Worm (Caenorhabditis elegans) whole organism, young adult: ENCODE measurements around the gene T22C8.1.

Experiments used
- B0035.1 ChIP-seq: sonication (generic microtip); optimal IDR thresholded peaks from 2 replicates; lab custom pipeline; 2016; ENCODE audit warnings: missing genetic modification characterization, mild to moderate bottlenecking, missing compliant biosample characterization, missing genotype, missing genetic modification reagents
- B0336.3 ChIP-seq: fragments of 200-800 bp; sonication (Bioruptor generic); IDR thresholded peaks from 2 replicates; pipeline ENCODE4 v1.3.6; 2022; ENCODE audit warnings: missing genetic modification characterization, missing compliant biosample characterization
- C17E4.6 ChIP-seq: fragments of 200-800 bp; sonication (Bioruptor generic); IDR thresholded peaks from 2 replicates; pipeline ENCODE4 v1.3.6; 2022; ENCODE audit warnings: missing genetic modification reagents, missing genetic modification characterization, missing compliant biosample characterization
- F10E7.11 ChIP-seq: sonication (generic microtip); optimal IDR thresholded peaks from 2 replicates; lab custom pipeline; 2017; ENCODE audit warnings: mild to moderate bottlenecking, missing genetic modification characterization, moderate library complexity, missing compliant biosample characterization
- F33H1.4 ChIP-seq: fragments of 200-800 bp; sonication (Bioruptor generic); IDR thresholded peaks from 2 replicates; pipeline ENCODE4 v1.3.6; 2022; ENCODE audit warnings: missing genetic modification reagents, missing genetic modification characterization, missing compliant biosample characterization
- F37B4.10 ChIP-seq: fragments of 200-800 bp; sonication (Bioruptor generic); IDR thresholded peaks from 2 replicates; pipeline ENCODE4 v1.3.6; 2022; ENCODE audit warnings: missing genetic modification characterization, missing compliant biosample characterization
- F39B2.1 ChIP-seq: fragments of 200-800 bp; sonication (Bioruptor generic); IDR thresholded peaks from 2 replicates; pipeline ENCODE4 v1.3.6; 2022; ENCODE audit warnings: missing genetic modification reagents, missing genetic modification characterization, missing compliant biosample characterization
- T26A5.8 ChIP-seq: sonication (generic microtip); optimal IDR thresholded peaks from 2 replicates; lab custom pipeline; 2016; ENCODE audit warnings: missing genetic modification characterization, missing compliant biosample characterization
- Y53F4B.3 ChIP-seq: fragments of 200-800 bp; sonication (Bioruptor generic); IDR thresholded peaks from 2 replicates; pipeline ENCODE4 v1.3.6; 2022; ENCODE audit warnings: missing genetic modification reagents, missing genetic modification characterization, missing compliant biosample characterization
- Y53G8AR.9 ChIP-seq: fragments of 200-800 bp; sonication (Bioruptor generic); conservative IDR thresholded peaks from 2 replicates; pipeline ENCODE4 v1.3.6; 2022; ENCODE audit warnings: missing genetic modification reagents, missing genetic modification characterization, missing compliant biosample characterization
- akir-1 ChIP-seq: fragments of 200-800 bp; sonication (Bioruptor generic); optimal IDR thresholded peaks from 2 replicates; lab custom pipeline; 2018; ENCODE audit warnings: mild to moderate bottlenecking, missing genetic modification characterization, moderate library complexity, missing compliant biosample characterization
- ama-1 ChIP-seq, 3 experiments: fragments of 150-350 bp in 1 of 3; sonication (generic microtip) in 2 of 3; optimal IDR thresholded peaks; 2 replicates each; lab custom pipeline; 2014 to 2018; ENCODE audit warnings: missing biosample characterization in 2 of 3, missing genetic modification characterization in 2 of 3, missing genetic modification reagents in 2 of 3
- aptf-3 ChIP-seq: fragments of 200-800 bp; sonication (Bioruptor generic); IDR thresholded peaks from 2 replicates; pipeline ENCODE4 v1.3.6; 2022; ENCODE audit warnings: missing genetic modification characterization, missing compliant biosample characterization
- athp-1 ChIP-seq: sonication (generic microtip); optimal IDR thresholded peaks from 2 replicates; lab custom pipeline; 2017; ENCODE audit warnings: mild to moderate bottlenecking, missing genetic modification characterization, missing compliant biosample characterization
- attf-6 ChIP-seq: fragments of 200-800 bp; sonication (Bioruptor generic); IDR thresholded peaks from 2 replicates; pipeline ENCODE4 v1.3.6; 2022; ENCODE audit warnings: missing genetic modification reagents, missing genetic modification characterization, missing compliant biosample characterization
- bed-1 ChIP-seq: fragments of 200-800 bp; sonication (Bioruptor generic); IDR thresholded peaks from 2 replicates; pipeline ENCODE4 v1.3.6; 2022; ENCODE audit warnings: missing genetic modification reagents, missing genetic modification characterization, missing compliant biosample characterization
- ccch-3 ChIP-seq: fragments of 200-800 bp; sonication (Bioruptor generic); optimal IDR thresholded peaks from 2 replicates; lab custom pipeline; 2018; ENCODE audit warnings: mild to moderate bottlenecking, missing genetic modification characterization, missing compliant biosample characterization
- cebp-1 ChIP-seq, 2 experiments: fragments of 200-800 bp in 1 of 2; sonication (Bioruptor generic) in 1 of 2; sonication (generic microtip) in 1 of 2; IDR thresholded peaks in 1 of 2; optimal IDR thresholded peaks in 1 of 2; 2 replicates each; pipeline versions ENCODE4 v1.3.6 to Lab custom; 2017 to 2022; ENCODE audit warnings: missing compliant biosample characterization in 2 of 2, missing genetic modification characterization in 2 of 2, mild to moderate bottlenecking in 1 of 2, missing genetic modification reagents in 1 of 2, moderate library complexity in 1 of 2
- ceh-100 ChIP-seq: fragments of 200-800 bp; sonication (Bioruptor generic); IDR thresholded peaks from 2 replicates; pipeline ENCODE4 v1.3.6; 2022; ENCODE audit warnings: missing genetic modification reagents, missing genetic modification characterization, missing compliant biosample characterization
- ceh-27 ChIP-seq: fragments of 200-800 bp; sonication (Bioruptor generic); optimal IDR thresholded peaks from 2 replicates; lab custom pipeline; 2018; ENCODE audit warnings: mild to moderate bottlenecking, missing genetic modification characterization, moderate library complexity, missing compliant biosample characterization
- ceh-91 ChIP-seq: fragments of 200-800 bp; sonication (Bioruptor generic); IDR thresholded peaks from 2 replicates; pipeline ENCODE4 v1.3.6; 2022; ENCODE audit warnings: missing genetic modification reagents, missing genetic modification characterization, missing compliant biosample characterization
- die-1 ChIP-seq: sonication (generic microtip); optimal IDR thresholded peaks from 2 replicates; lab custom pipeline; 2016; ENCODE audit warnings: missing genotype, mild to moderate bottlenecking, missing genetic modification characterization, missing compliant biosample characterization
- dox-1 ChIP-seq: fragments of 200-800 bp; sonication (Bioruptor generic); IDR thresholded peaks from 2 replicates; pipeline ENCODE4 v1.3.6; 2022; ENCODE audit warnings: missing genetic modification reagents, missing genetic modification characterization, missing compliant biosample characterization
- dpff-1 ChIP-seq: sonication (generic microtip); optimal IDR thresholded peaks from 2 replicates; lab custom pipeline; 2017; ENCODE audit warnings: mild to moderate bottlenecking, missing genetic modification characterization, missing compliant biosample characterization
- ekl-4 ChIP-seq: fragments of 200-800 bp; sonication (Bioruptor generic); IDR thresholded peaks from 2 replicates; pipeline ENCODE4 v1.3.6; 2022; ENCODE audit warnings: missing genetic modification reagents, missing genetic modification characterization, missing compliant biosample characterization
- gei-17 ChIP-seq: fragments of 200-800 bp; sonication (Bioruptor generic); optimal IDR thresholded peaks from 2 replicates; lab custom pipeline; 2018; ENCODE audit warnings: mild to moderate bottlenecking, missing genetic modification characterization, missing compliant biosample characterization
- hlh-26 ChIP-seq: fragments of 200-800 bp; sonication (Bioruptor generic); conservative IDR thresholded peaks from 2 replicates; pipeline ENCODE4 v1.3.6; 2022; ENCODE audit warnings: missing genetic modification reagents, missing genetic modification characterization, missing compliant biosample characterization
- hmg-20 ChIP-seq: fragments of 200-800 bp; sonication (Bioruptor generic); IDR thresholded peaks from 2 replicates; pipeline ENCODE4 v1.3.6; 2022; ENCODE audit warnings: missing genetic modification reagents, missing genetic modification characterization, missing compliant biosample characterization
- lag-1 ChIP-seq: fragments of 200-800 bp; sonication (Bioruptor generic); IDR thresholded peaks from 2 replicates; pipeline ENCODE4 v1.3.6; 2022; ENCODE audit warnings: missing genetic modification reagents, missing genetic modification characterization, missing compliant biosample characterization
- let-607 ChIP-seq, 2 experiments: fragments of 200-800 bp in 1 of 2; sonication (Bioruptor generic) in 1 of 2; sonication (generic microtip) in 1 of 2; optimal IDR thresholded peaks; 2 replicates each; lab custom pipeline; 2016 to 2018; ENCODE audit warnings: mild to moderate bottlenecking in 2 of 2, missing compliant biosample characterization in 2 of 2, missing genetic modification characterization in 2 of 2, moderate library complexity in 2 of 2, missing genotype in 1 of 2
- lin-54 ChIP-seq: fragments of 200-800 bp; sonication (Bioruptor generic); optimal IDR thresholded peaks from 2 replicates; lab custom pipeline; 2018; ENCODE audit warnings: mild to moderate bottlenecking, missing genetic modification characterization, missing compliant biosample characterization
- lir-1 ChIP-seq: fragments of 200-800 bp; sonication (Bioruptor generic); conservative IDR thresholded peaks from 2 replicates; pipeline ENCODE4 v1.3.6; 2022; ENCODE audit warnings: missing genetic modification reagents, missing genetic modification characterization, missing compliant biosample characterization
- lsl-1 ChIP-seq: fragments of 200-800 bp; sonication (Bioruptor generic); optimal IDR thresholded peaks from 2 replicates; lab custom pipeline; 2018; ENCODE audit warnings: mild to moderate bottlenecking, missing genetic modification characterization, moderate library complexity, missing compliant biosample characterization
- madf-10 ChIP-seq: sonication (generic microtip); optimal IDR thresholded peaks from 2 replicates; lab custom pipeline; 2016; ENCODE audit warnings: mild to moderate bottlenecking, missing genetic modification characterization, missing compliant biosample characterization
- madf-3 ChIP-seq: fragments of 200-800 bp; sonication (Bioruptor generic); IDR thresholded peaks from 2 replicates; pipeline ENCODE4 v1.3.6; 2022; ENCODE audit warnings: missing genetic modification reagents, missing genetic modification characterization, missing compliant biosample characterization
- madf-6 ChIP-seq: fragments of 200-800 bp; sonication (Bioruptor generic); IDR thresholded peaks from 2 replicates; pipeline ENCODE4 v1.3.6; 2022; ENCODE audit warnings: missing genetic modification reagents, missing genetic modification characterization, missing compliant biosample characterization
- mes-4 ChIP-seq: sonication (generic microtip); optimal IDR thresholded peaks from 2 replicates; lab custom pipeline; 2016; ENCODE audit warnings: missing genotype, missing genetic modification characterization, missing compliant biosample characterization
- nhr-179 ChIP-seq: sonication (generic microtip); optimal IDR thresholded peaks from 2 replicates; lab custom pipeline; 2016; ENCODE audit warnings: mild to moderate bottlenecking, missing genetic modification characterization, missing compliant biosample characterization
- rcor-1 ChIP-seq: fragments of 200-800 bp; sonication (Bioruptor generic); IDR thresholded peaks from 2 replicates; pipeline ENCODE4 v1.3.6; 2022; ENCODE audit warnings: missing genetic modification reagents, missing genetic modification characterization, missing compliant biosample characterization
- rec-8 ChIP-seq, 2 experiments: sonication (generic microtip); optimal IDR thresholded peaks; 2 replicates each; lab custom pipeline; 2016; ENCODE audit warnings: mild to moderate bottlenecking in 2 of 2, missing genetic modification characterization in 2 of 2, missing genetic modification reagents in 2 of 2, missing genotype in 2 of 2, missing biosample characterization in 1 of 2, missing compliant biosample characterization in 1 of 2, moderate library complexity in 1 of 2
- snpc-1.1 ChIP-seq: sonication (generic microtip); optimal IDR thresholded peaks from 2 replicates; lab custom pipeline; 2017; ENCODE audit warnings: missing genetic modification characterization, mild to moderate bottlenecking, missing compliant biosample characterization, antibody characterized with exemption, moderate library complexity, missing genotype, missing genetic modification reagents; ENCODE audit not compliant: insufficient read depth
- snpc-4 ChIP-seq, 5 experiments: fragments of 150-350 bp in 1 of 5; sonication (generic microtip) in 4 of 5; optimal IDR thresholded peaks; 2 replicates each; lab custom pipeline; 2014 to 2018; ENCODE audit warnings: missing genetic modification characterization in 5 of 5, missing biosample characterization in 3 of 5, antibody characterized with exemption in 2 of 5, mild to moderate bottlenecking in 2 of 5, missing compliant biosample characterization in 2 of 5, missing genotype in 2 of 5, moderate library complexity in 2 of 5, missing genetic modification reagents in 1 of 5
- sptf-2 ChIP-seq: fragments of 200-800 bp; sonication (Bioruptor generic); optimal IDR thresholded peaks from 2 replicates; lab custom pipeline; 2018; ENCODE audit warnings: mild to moderate bottlenecking, missing genetic modification characterization, missing compliant biosample characterization
- zim-3 ChIP-seq: sonication (generic microtip); optimal IDR thresholded peaks from 2 replicates; lab custom pipeline; 2017; ENCODE audit warnings: mild to moderate bottlenecking, missing genetic modification characterization, moderate library complexity, missing compliant biosample characterization
- ztf-18 ChIP-seq: sonication (generic microtip); optimal IDR thresholded peaks from 2 replicates; lab custom pipeline; 2016; ENCODE audit warnings: missing genotype, mild to moderate bottlenecking, missing genetic modification characterization, missing compliant biosample characterization
- ztf-25 ChIP-seq: fragments of 200-800 bp; sonication (Bioruptor generic); IDR thresholded peaks from 2 replicates; pipeline ENCODE4 v1.3.6; 2022; ENCODE audit warnings: missing genetic modification reagents, missing genetic modification characterization, missing compliant biosample characterization

T22C8.1 gene

DNA sequence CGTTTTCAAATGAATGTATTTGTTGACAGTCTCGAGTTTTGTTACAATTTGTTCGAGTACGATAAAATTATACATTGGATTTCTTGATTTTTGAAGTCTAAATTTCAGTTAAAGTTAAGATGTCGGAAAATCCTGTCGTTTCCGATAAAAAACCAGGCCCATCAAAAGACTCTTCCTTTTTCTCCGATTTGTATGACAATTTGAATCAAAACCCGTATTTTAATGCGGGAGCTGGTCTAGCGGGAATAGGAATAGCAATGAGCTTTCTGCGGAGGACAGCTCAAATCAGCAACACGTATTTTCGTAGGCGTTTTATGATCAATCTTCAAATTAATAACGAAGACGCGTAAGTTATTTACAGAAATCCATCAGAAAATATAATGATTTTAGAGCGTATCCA, 41.6 kb upstream of the T22C8.1 start, which contains the start of gene bcs-1:
bcs-1 (plus strand) TSS at position 109 of the 400 bp plus-strand sequence.
- TF ChIP-seq lag-1 (GFP tag; lab: Robert Waterston, UW), result no peak
- 0 out of 2 replicates have a peak, but pooled peaks have one; percentile 8 for TF ChIP-seq ceh-100 (GFP tag; lab: Robert Waterston, UW)
- no peak for TF ChIP-seq die-1 (tag; lab: Kevin White, UChicago)
- TF ChIP-seq akir-1 (GFP tag; lab: Kevin White, UChicago), result no peak
- no peak for TF ChIP-seq aptf-3 (GFP tag; lab: Robert Waterston, UW)
- peak; percentile 28 for TF ChIP-seq snpc-4 (GFP tag; optimal IDR thresholded peaks at IDR 0.05; lab: Kevin White, UChicago)
- TF ChIP-seq snpc-4 (tag; optimal IDR thresholded peaks at IDR 0.05; lab: Kevin White, UChicago), result no peak
- peak; percentile 26 for TF ChIP-seq lsl-1 (GFP tag; lab: Kevin White, UChicago)
- no peak for TF ChIP-seq rec-8 (tag; optimal IDR thresholded peaks at IDR 0.05; lab: Kevin White, UChicago)
- TF ChIP-seq lin-54, result peak; percentile 10
- no peak for TF ChIP-seq F10E7.11 (tag; lab: Kevin White, UChicago)
- TF ChIP-seq F39B2.1 (GFP tag; lab: Robert Waterston, UW), result 0 out of 2 replicates have a peak, but pooled peaks have one; percentile 44
- TF ChIP-seq ekl-4 (GFP tag; lab: Robert Waterston, UW), result 0 out of 2 replicates have a peak, but pooled peaks have one; percentile 20
- TF ChIP-seq T26A5.8 (tag; lab: Kevin White, UChicago), result no peak
- peak; percentile 36 for TF ChIP-seq snpc-1.1 (tag; lab: Kevin White, UChicago)
- TF ChIP-seq madf-10 (tag; lab: Kevin White, UChicago), result no peak
- peak; percentile 19 for TF ChIP-seq F33H1.4 (GFP tag; lab: Robert Waterston, UW)
- TF ChIP-seq lir-1 (GFP tag; lab: Robert Waterston, UW), result no peak
- 0 out of 2 replicates have a peak, but pooled peaks have one; percentile 14 for TF ChIP-seq C17E4.6
- TF ChIP-seq bed-1 (GFP tag; lab: Robert Waterston, UW), result no peak
- peak; percentile 61; the same call in 1 of the 2 replicates for TF ChIP-seq Y53G8AR.9 (GFP tag; lab: Robert Waterston, UW)
- no peak for TF ChIP-seq mes-4 (tag; lab: Kevin White, UChicago)
- TF ChIP-seq B0336.3 (GFP tag; lab: Robert Waterston, UW), result peak; percentile 52; the same call in 1 of the 2 replicates
- peak; percentile 42 for TF ChIP-seq attf-6 (GFP tag; lab: Robert Waterston, UW)
- TF ChIP-seq Y53F4B.3 (GFP tag; lab: Robert Waterston, UW), result no peak
- 0 out of 2 replicates have a peak, but pooled peaks have one; percentile 10 for TF ChIP-seq ceh-91 (GFP tag; lab: Robert Waterston, UW)
- 0 out of 2 replicates have a peak, but pooled peaks have one; percentile 67 for TF ChIP-seq madf-3 (GFP tag; lab: Robert Waterston, UW)
- no peak for TF ChIP-seq ceh-27 (GFP tag; lab: Kevin White, UChicago)
- TF ChIP-seq ztf-18 (tag; lab: Kevin White, UChicago), result no peak
- TF ChIP-seq gei-17 (GFP tag; lab: Kevin White, UChicago), result no peak
- no peak for TF ChIP-seq B0035.1 (tag; lab: Kevin White, UChicago)
- no peak for TF ChIP-seq rcor-1 (GFP tag; lab: Robert Waterston, UW)
- no peak for TF ChIP-seq hlh-26 (GFP tag; lab: Robert Waterston, UW)
- TF ChIP-seq cebp-1 (GFP tag; IDR thresholded peaks at IDR 0.05; lab: Robert Waterston, UW), result no peak
- TF ChIP-seq cebp-1 (tag; optimal IDR thresholded peaks at IDR 0.05; lab: Kevin White, UChicago), result no peak
- TF ChIP-seq madf-6 (GFP tag; lab: Robert Waterston, UW), result peak; percentile 70; the same call in 1 of the 2 replicates

DNA sequence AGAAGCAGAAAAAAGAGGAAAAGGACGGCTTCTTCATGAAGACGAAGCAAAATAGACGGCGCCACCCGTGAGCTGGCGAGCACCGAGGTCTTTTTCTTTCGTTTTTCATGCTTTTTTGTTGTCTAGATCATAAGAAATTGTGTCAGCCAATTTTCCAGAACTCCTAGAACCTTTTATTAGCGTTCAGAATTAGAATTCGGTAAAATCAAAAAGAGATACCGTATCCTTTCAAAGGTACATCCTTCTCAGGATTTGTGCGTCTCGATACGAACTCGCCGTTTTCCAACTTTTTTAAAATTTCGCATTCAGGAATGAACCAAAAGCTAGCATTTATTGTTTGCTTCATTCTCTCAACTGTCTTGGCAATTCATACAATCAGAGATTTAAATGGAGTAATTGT, 39.5 kb upstream of the T22C8.1 start, which contains the start of gene F54C9.7:
F54C9.7 (plus strand) TSS at position 301 of the 400 bp plus-strand sequence.
- no peak for TF ChIP-seq dox-1
- TF ChIP-seq ceh-27 (GFP tag; lab: Kevin White, UChicago), result no peak
- no peak for TF ChIP-seq ccch-3 (GFP tag; lab: Kevin White, UChicago)
- TF ChIP-seq hmg-20 (GFP tag; lab: Robert Waterston, UW), result no peak
- TF ChIP-seq ztf-25, result no peak
- TF ChIP-seq dpff-1, result no peak
- no peak for TF ChIP-seq F37B4.10 (GFP tag; lab: Robert Waterston, UW)
- no peak for TF ChIP-seq athp-1 (tag; lab: Kevin White, UChicago)
- TF ChIP-seq sptf-2, result no peak
- TF ChIP-seq nhr-179 (tag; lab: Kevin White, UChicago), result no peak
- no peak for TF ChIP-seq zim-3 (tag; lab: Kevin White, UChicago)
- no peak for TF ChIP-seq let-607 (tag; optimal IDR thresholded peaks at IDR 0.05; lab: Kevin White, UChicago)
- no peak for TF ChIP-seq ama-1 (optimal IDR thresholded peaks at IDR 0.05; lab: Kevin White, UChicago)
- no peak for TF ChIP-seq ama-1 (GFP tag; optimal IDR thresholded peaks at IDR 0.05; lab: Kevin White, UChicago)
